Fruit fly (Drosophila melanogaster) whole organism, embryonic: ENCODE data around the gene baf.

ENCODE experiments used
- Bgb ChIP-seq: fragments of 200-800 bp; sonication (Bioruptor generic); IDR thresholded peaks from 2 replicates; pipeline ENCODE4 v1.3.6; 2022; ENCODE audit warnings: missing biosample characterization, missing genetic modification characterization; ENCODE audit not compliant: partially characterized antibody
- CG11398 ChIP-seq: fragments of 200-800 bp; sonication (Bioruptor generic); optimal IDR thresholded peaks from 2 replicates; lab custom pipeline; 2016; ENCODE audit warnings: missing biosample characterization, missing genetic modification characterization
- CG11723 ChIP-seq: fragments of 200-800 bp; sonication (Bioruptor generic); optimal IDR thresholded peaks from 2 replicates; lab custom pipeline; 2017; ENCODE audit warnings: missing biosample characterization, mild to moderate bottlenecking, missing genetic modification characterization
- CG12299 ChIP-seq: fragments of 200-800 bp; sonication (Bioruptor generic); optimal IDR thresholded peaks from 2 replicates; lab custom pipeline; 2018; ENCODE audit warnings: missing biosample characterization, mild to moderate bottlenecking, missing genetic modification characterization
- CG13296 ChIP-seq: fragments of 200-800 bp; sonication (Bioruptor generic); optimal IDR thresholded peaks from 3 replicates; lab custom pipeline; 2018; ENCODE audit warnings: missing biosample characterization, mild to moderate bottlenecking, missing genetic modification characterization
- CG14965 ChIP-seq: fragments of 200-800 bp; sonication (Bioruptor generic); optimal IDR thresholded peaks from 2 replicates; lab custom pipeline; 2016; ENCODE audit warnings: missing biosample characterization, missing genetic modification characterization, borderline replicate concordance
- CG15696 ChIP-seq: fragments of 200-800 bp; sonication (Bioruptor generic); optimal IDR thresholded peaks from 2 replicates; lab custom pipeline; 2019; ENCODE audit warnings: missing biosample characterization, mild to moderate bottlenecking, missing genetic modification characterization, moderate library complexity
- CG16813 ChIP-seq: fragments of 200-800 bp; sonication (Bioruptor generic); IDR thresholded peaks from 3 replicates; pipeline ENCODE4 v1.3.6; 2022; ENCODE audit warnings: missing biosample characterization, missing genetic modification characterization; ENCODE audit not compliant: partially characterized antibody
- CG17186 ChIP-seq: fragments of 200-800 bp; sonication (Bioruptor generic); optimal IDR thresholded peaks from 3 replicates; lab custom pipeline; 2017; ENCODE audit warnings: missing biosample characterization, missing genetic modification reagents, missing genetic modification characterization
- CG17912 ChIP-seq: fragments of 200-800 bp; sonication (Bioruptor generic); optimal IDR thresholded peaks from 2 replicates; lab custom pipeline; 2018; ENCODE audit warnings: missing biosample characterization, mild to moderate bottlenecking, missing genetic modification characterization
- CG30431 ChIP-seq: fragments of 200-800 bp; sonication (Bioruptor generic); optimal IDR thresholded peaks from 2 replicates; lab custom pipeline; 2017; ENCODE audit warnings: missing biosample characterization, missing genetic modification characterization
- CG32772 ChIP-seq: fragments of 200-800 bp; sonication (Bioruptor generic); IDR thresholded peaks from 2 replicates; pipeline ENCODE4 v1.3.6; 2022; ENCODE audit warnings: missing biosample characterization, missing genetic modification characterization
- CG3838 ChIP-seq: fragments of 200-800 bp; sonication (Bioruptor generic); optimal IDR thresholded peaks from 3 replicates; lab custom pipeline; 2016; ENCODE audit warnings: missing biosample characterization, missing genetic modification characterization
- CG4282 ChIP-seq: fragments of 200-800 bp; sonication (Bioruptor generic); optimal IDR thresholded peaks from 2 replicates; lab custom pipeline; 2016; ENCODE audit warnings: missing biosample characterization, missing genetic modification characterization
- CG5953 ChIP-seq: fragments of 200-800 bp; sonication (Bioruptor generic); IDR thresholded peaks from 2 replicates; pipeline ENCODE4 v1.3.6; 2022; ENCODE audit warnings: missing biosample characterization, missing genetic modification characterization
- CG6654 ChIP-seq: fragments of 200-800 bp; sonication (Bioruptor generic); optimal IDR thresholded peaks from 2 replicates; lab custom pipeline; 2017; ENCODE audit warnings: missing biosample characterization, mild to moderate bottlenecking, missing genetic modification characterization
- CG6813 ChIP-seq: fragments of 200-800 bp; sonication (Bioruptor generic); optimal IDR thresholded peaks from 2 replicates; lab custom pipeline; 2017; ENCODE audit warnings: missing biosample characterization, missing genetic modification characterization, mild to moderate bottlenecking, moderate library complexity, missing genetic modification reagents
- CG7745 ChIP-seq: fragments of 200-800 bp; sonication (Bioruptor generic); optimal IDR thresholded peaks from 2 replicates; lab custom pipeline; 2018; ENCODE audit warnings: missing biosample characterization, mild to moderate bottlenecking, missing genetic modification characterization, moderate library complexity
- CG9215 ChIP-seq: fragments of 200-800 bp; sonication (Bioruptor generic); IDR thresholded peaks from 2 replicates; pipeline ENCODE4 v1.3.6; 2022; ENCODE audit warnings: missing biosample characterization, missing genetic modification characterization
- CG9437 ChIP-seq: fragments of 200-800 bp; sonication (Bioruptor generic); optimal IDR thresholded peaks from 2 replicates; lab custom pipeline; 2018; ENCODE audit warnings: missing biosample characterization, mild to moderate bottlenecking, missing genetic modification characterization
- Camta ChIP-seq: fragments of 200-800 bp; sonication (Bioruptor generic); optimal IDR thresholded peaks from 2 replicates; lab custom pipeline; 2016; ENCODE audit warnings: missing biosample characterization, missing genetic modification characterization
- Dref ChIP-seq: fragments of 200-800 bp; sonication (Bioruptor generic); IDR thresholded peaks from 2 replicates; pipeline ENCODE4 v1.3.6; 2022; ENCODE audit warnings: missing biosample characterization, missing genetic modification characterization
- Ets97D ChIP-seq: fragments of 200-800 bp; sonication (Bioruptor generic); optimal IDR thresholded peaks from 3 replicates; lab custom pipeline; 2016; ENCODE audit warnings: missing biosample characterization, missing genetic modification characterization
- HHEX ChIP-seq: fragments of 200-800 bp; sonication (Bioruptor generic); optimal IDR thresholded peaks from 3 replicates; lab custom pipeline; 2017; ENCODE audit warnings: missing biosample characterization, mild to moderate bottlenecking, missing genetic modification characterization, missing genetic modification reagents
- HLH4C ChIP-seq: fragments of 200-800 bp; sonication (Bioruptor generic); IDR thresholded peaks from 3 replicates; pipeline ENCODE4 v1.3.6; 2022; ENCODE audit warnings: missing biosample characterization, missing genetic modification characterization; ENCODE audit not compliant: partially characterized antibody
- Hsf ChIP-seq: fragments of 200-800 bp; sonication (Bioruptor generic); optimal IDR thresholded peaks from 3 replicates; lab custom pipeline; 2016; ENCODE audit warnings: missing biosample characterization, missing genetic modification characterization
- Lhr ChIP-seq: fragments of 200-800 bp; sonication (Bioruptor generic); optimal IDR thresholded peaks from 3 replicates; lab custom pipeline; 2017; ENCODE audit warnings: mild to moderate bottlenecking, missing biosample characterization, missing genetic modification reagents, missing genetic modification characterization
- Myb ChIP-seq: fragments of 200-800 bp; sonication (Bioruptor generic); optimal IDR thresholded peaks from 2 replicates; lab custom pipeline; 2016; ENCODE audit warnings: missing biosample characterization, missing genetic modification characterization
- Opbp ChIP-seq: fragments of 200-800 bp; sonication (Bioruptor generic); IDR thresholded peaks from 3 replicates; pipeline ENCODE4 v1.3.6; 2022; ENCODE audit warnings: missing biosample characterization, missing genetic modification characterization; ENCODE audit not compliant: partially characterized antibody
- ara ChIP-seq: fragments of 200-800 bp; sonication (Bioruptor generic); IDR thresholded peaks from 2 replicates; pipeline ENCODE4 v1.3.6; 2022; ENCODE audit warnings: missing biosample characterization, missing genetic modification characterization
- ase ChIP-seq: fragments of 200-800 bp; sonication (Bioruptor generic); IDR thresholded peaks from 3 replicates; pipeline ENCODE4 v1.3.6; 2022; ENCODE audit warnings: missing biosample characterization, missing genetic modification characterization
- bbx ChIP-seq: fragments of 200-800 bp; sonication (Bioruptor generic); IDR thresholded peaks from 2 replicates; pipeline ENCODE4 v1.3.6; 2022; ENCODE audit warnings: missing biosample characterization, missing genetic modification characterization; ENCODE audit not compliant: partially characterized antibody
- ci ChIP-seq: fragments of 200-800 bp; sonication (Bioruptor generic); IDR thresholded peaks from 3 replicates; pipeline ENCODE4 v1.3.6; 2022; ENCODE audit warnings: missing biosample characterization, missing genetic modification characterization
- eve ChIP-seq, 2 experiments: fragments of >200 bp; optimal IDR thresholded peaks; 2 replicates each; lab custom pipeline; 2017; ENCODE audit warnings: missing biosample characterization in 2 of 2, missing genetic modification characterization in 2 of 2
- eyg ChIP-seq: fragments of 200-800 bp; sonication (Bioruptor generic); optimal IDR thresholded peaks from 3 replicates; lab custom pipeline; 2016; ENCODE audit warnings: missing biosample characterization, missing genetic modification characterization
- grn ChIP-seq: fragments of 200-800 bp; sonication (Bioruptor generic); optimal IDR thresholded peaks from 3 replicates; lab custom pipeline; 2017; ENCODE audit warnings: missing biosample characterization, missing genetic modification characterization
- hth ChIP-seq: fragments of >200 bp; optimal IDR thresholded peaks from 2 replicates; lab custom pipeline; 2017; ENCODE audit warnings: inconsistent platforms
- lov ChIP-seq, 2 experiments: fragments of 200-800 bp in 1 of 2; fragments of >200 bp in 1 of 2; sonication (Bioruptor generic) in 1 of 2; IDR thresholded peaks in 1 of 2; optimal IDR thresholded peaks in 1 of 2; 2 replicates in 1 of 2; 3 replicates in 1 of 2; pipeline versions ENCODE4 v1.3.6 to Lab custom; 2017 to 2022; ENCODE audit warnings: missing biosample characterization in 1 of 2, missing genetic modification characterization in 1 of 2
- maf-S ChIP-seq: fragments of 200-800 bp; sonication (Bioruptor generic); optimal IDR thresholded peaks from 2 replicates; lab custom pipeline; 2016; ENCODE audit warnings: missing biosample characterization, missing genetic modification characterization
- mirr ChIP-seq: fragments of 200-800 bp; sonication (Bioruptor generic); optimal IDR thresholded peaks from 3 replicates; lab custom pipeline; 2018; ENCODE audit warnings: missing biosample characterization, mild to moderate bottlenecking, missing genetic modification characterization
- nerfin-1 ChIP-seq: fragments of 200-800 bp; sonication (Bioruptor generic); optimal IDR thresholded peaks from 3 replicates; lab custom pipeline; 2019; ENCODE audit warnings: missing biosample characterization, mild to moderate bottlenecking, missing genetic modification characterization, moderate library complexity
- nom ChIP-seq: fragments of 200-800 bp; sonication (Bioruptor generic); optimal IDR thresholded peaks from 2 replicates; lab custom pipeline; 2017; ENCODE audit warnings: missing biosample characterization, missing genetic modification characterization, mild to moderate bottlenecking, moderate library complexity, missing genetic modification reagents
- pum ChIP-seq: fragments of 200-800 bp; sonication (Bioruptor generic); optimal IDR thresholded peaks from 2 replicates; lab custom pipeline; 2016; ENCODE audit warnings: missing biosample characterization, missing genetic modification characterization
- ranshi ChIP-seq: fragments of 200-800 bp; sonication (Bioruptor generic); IDR thresholded peaks from 2 replicates; pipeline ENCODE4 v1.3.6; 2022; ENCODE audit warnings: missing biosample characterization, missing genetic modification characterization
- slp2 ChIP-seq: fragments of 200-800 bp; sonication (Bioruptor generic); optimal IDR thresholded peaks from 2 replicates; lab custom pipeline; 2016; ENCODE audit warnings: missing biosample characterization, missing genetic modification characterization
- twi ChIP-seq: fragments of 200-800 bp; optimal IDR thresholded peaks from 2 replicates; lab custom pipeline; 2019; ENCODE audit warnings: missing biosample characterization, mild to moderate bottlenecking, missing genetic modification characterization, moderate library complexity
- zfh2 ChIP-seq: fragments of 200-800 bp; sonication (Bioruptor generic); optimal IDR thresholded peaks from 2 replicates; lab custom pipeline; 2016; ENCODE audit warnings: missing biosample characterization, missing genetic modification characterization

baf gene

DNA sequence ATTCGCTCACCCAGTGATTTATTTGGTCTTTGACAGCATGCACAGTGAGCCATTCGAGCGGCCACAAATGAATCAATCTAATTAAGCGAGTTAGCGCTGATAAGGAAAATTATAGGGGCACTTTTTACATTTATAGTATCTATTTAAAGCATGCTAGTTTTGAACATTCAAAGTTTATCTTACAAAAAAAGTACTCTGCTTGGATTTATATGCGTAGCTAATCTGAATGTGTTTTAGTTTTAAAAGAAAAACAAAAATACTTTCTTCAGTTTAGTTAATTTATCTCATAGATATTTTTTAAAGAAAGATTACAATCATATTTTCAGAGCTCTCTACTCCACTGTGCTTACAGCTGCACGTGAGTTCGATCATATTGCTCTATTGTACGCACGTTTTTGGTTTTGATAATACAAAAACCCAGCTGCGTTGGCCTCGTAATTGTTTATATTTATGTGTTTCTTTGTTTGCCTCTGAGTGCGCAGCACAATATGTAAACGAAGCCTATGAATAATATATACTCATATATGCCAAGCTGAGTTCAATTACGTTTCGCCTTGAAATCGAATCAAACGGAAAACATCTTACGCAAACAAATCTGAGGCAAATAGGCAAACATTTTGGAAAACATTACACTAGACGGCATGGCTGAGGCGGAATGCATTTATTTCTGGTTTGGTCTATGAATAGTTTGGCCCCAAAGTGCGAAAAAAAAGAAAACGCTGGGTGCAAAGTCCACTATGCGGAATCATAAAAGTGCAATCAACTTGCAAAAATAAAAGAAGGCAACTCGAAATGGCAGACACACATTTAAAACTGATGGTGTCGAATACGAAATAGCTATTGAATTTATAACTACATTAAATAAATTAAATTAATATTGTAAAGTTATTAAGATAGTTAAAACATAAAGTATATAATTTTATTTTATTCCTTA lies 27.3 kb upstream of the baf start (continued):
- TF ChIP-seq CG17186 (GFP tag; lab: Kevin White, UChicago) (no peak), Camta (peak; percentile 82), twi (tag; lab: Kevin White, UChicago) (peak; percentile 70), maf-S (GFP tag; lab: Kevin White, UChicago) (peak; percentile 68), ase (GFP tag; lab: Robert Waterston, UW) (peak; percentile 69; the same call in 2 of the 3 replicates), CG17912 (no peak), eyg (GFP tag; lab: Kevin White, UChicago) (peak; percentile 63), CG5953 (GFP tag; lab: Robert Waterston, UW) (peak; percentile 68), Bgb (GFP tag; lab: Robert Waterston, UW) (no peak), CG6813 (peak; percentile 73), lov (optimal IDR thresholded peaks at IDR 0.05; lab: Kevin White, UChicago) (no peak), lov (GFP tag; IDR thresholded peaks at IDR 0.05; lab: Robert Waterston, UW) (0 out of 3 replicates have a peak, but pooled peaks have one; percentile 59), CG15696 (tag; lab: Kevin White, UChicago) (peak; percentile 78), CG9437 (GFP tag; lab: Kevin White, UChicago) (peak; percentile 91), nom (peak; percentile 84), nerfin-1 (tag; lab: Kevin White, UChicago) (peak; percentile 85), CG30431 (GFP tag; lab: Kevin White, UChicago) (peak; percentile 78), Ets97D (GFP tag; lab: Kevin White, UChicago) (peak; percentile 36), CG3838 (GFP tag; lab: Kevin White, UChicago) (peak; percentile 69), eve (GFP tag; optimal IDR thresholded peaks at IDR 0.05; lab: Kevin White, UChicago) (peak in 1 of 2 experiments; percentile 94), ara (GFP tag; lab: Robert Waterston, UW) (peak; percentile 68; the same call in 1 of the 2 replicates), CG32772 (peak; percentile 66), ci (GFP tag; lab: Robert Waterston, UW) (peak; percentile 80; the same call in 2 of the 3 replicates), HHEX (GFP tag; lab: Kevin White, UChicago) (peak; percentile 89), CG11723 (GFP tag; lab: Kevin White, UChicago) (peak; percentile 85), CG11398 (GFP tag; lab: Kevin White, UChicago) (peak; percentile 46), Lhr (GFP tag; lab: Kevin White, UChicago) (peak; percentile 52), CG12299 (tag; lab: Kevin White, UChicago) (peak; percentile 63), bbx (GFP tag; lab: Robert Waterston, UW) (no peak), Hsf (peak; percentile 83), pum (GFP tag; lab: Kevin White, UChicago) (peak; percentile 71), zfh2 (GFP tag; lab: Kevin White, UChicago) (peak; percentile 71), hth (no peak), CG6654 (GFP tag; lab: Kevin White, UChicago) (peak; percentile 68), Myb (peak; percentile 61), Opbp (no peak), slp2 (GFP tag; lab: Kevin White, UChicago) (peak; percentile 74), HLH4C (GFP tag; lab: Robert Waterston, UW) (no peak), ranshi (GFP tag; lab: Robert Waterston, UW) (peak; percentile 76; the same call in 1 of the 2 replicates), CG13296 (GFP tag; lab: Kevin White, UChicago) (peak; percentile 93), Dref (GFP tag; lab: Robert Waterston, UW) (no peak), CG16813 (GFP tag; lab: Robert Waterston, UW) (no peak), grn (GFP tag; lab: Kevin White, UChicago) (peak; percentile 78), mirr (GFP tag; lab: Kevin White, UChicago) (peak; percentile 71), CG9215 (GFP tag; lab: Robert Waterston, UW) (peak; percentile 81), CG7745 (no peak), CG14965 (GFP tag; lab: Kevin White, UChicago) (no peak), CG4282 (GFP tag; lab: Kevin White, UChicago) (peak; percentile 42)
